Worm (Caenorhabditis elegans) whole organism, young adult: ENCODE results near the gene C54E10.10.

ENCODE experiments used
- B0035.1 ChIP-seq: sonication (generic microtip); optimal IDR thresholded peaks from 2 replicates; lab custom pipeline; 2016; ENCODE audit warnings: missing genetic modification characterization, mild to moderate bottlenecking, missing compliant biosample characterization, missing genotype, missing genetic modification reagents
- B0261.1 ChIP-seq: sonication (generic microtip); optimal IDR thresholded peaks from 2 replicates; lab custom pipeline; 2016; ENCODE audit warnings: mild to moderate bottlenecking, missing genetic modification characterization, moderate library complexity, missing compliant biosample characterization
- F22D6.2 ChIP-seq: sonication (generic microtip); optimal IDR thresholded peaks from 2 replicates; lab custom pipeline; 2016; ENCODE audit warnings: mild to moderate bottlenecking, missing genetic modification characterization, missing compliant biosample characterization
- F49E8.2 ChIP-seq: sonication (generic microtip); optimal IDR thresholded peaks from 3 replicates; lab custom pipeline; 2017; ENCODE audit warnings: missing genetic modification characterization, mild to moderate bottlenecking, missing compliant biosample characterization, antibody characterized with exemption, moderate library complexity; ENCODE audit not compliant: insufficient read depth
- F57C9.4 ChIP-seq: sonication (generic microtip); optimal IDR thresholded peaks from 2 replicates; lab custom pipeline; 2017; ENCODE audit warnings: mild to moderate bottlenecking, missing genetic modification characterization, missing compliant biosample characterization
- Y79H2A.3 ChIP-seq: fragments of 200-800 bp; sonication (Bioruptor generic); conservative IDR thresholded peaks from 2 replicates; pipeline ENCODE4 v1.3.6; 2022; ENCODE audit warnings: missing genetic modification reagents, missing genetic modification characterization, missing compliant biosample characterization
- Y95B8A.8 ChIP-seq: fragments of 200-800 bp; sonication (Bioruptor generic); IDR thresholded peaks from 2 replicates; pipeline ENCODE4 v1.3.6; 2022; ENCODE audit warnings: missing genetic modification reagents, missing genetic modification characterization, missing compliant biosample characterization
- ZK185.1 ChIP-seq: sonication (generic microtip); optimal IDR thresholded peaks from 2 replicates; lab custom pipeline; 2016; ENCODE audit warnings: mild to moderate bottlenecking, missing genetic modification characterization, missing compliant biosample characterization; ENCODE audit not compliant: poor library complexity, severe bottlenecking
- akir-1 ChIP-seq: fragments of 200-800 bp; sonication (Bioruptor generic); optimal IDR thresholded peaks from 2 replicates; lab custom pipeline; 2018; ENCODE audit warnings: mild to moderate bottlenecking, missing genetic modification characterization, moderate library complexity, missing compliant biosample characterization
- aptf-3 ChIP-seq: fragments of 200-800 bp; sonication (Bioruptor generic); IDR thresholded peaks from 2 replicates; pipeline ENCODE4 v1.3.6; 2022; ENCODE audit warnings: missing genetic modification characterization, missing compliant biosample characterization
- atf-7 ChIP-seq: sonication (generic microtip); optimal IDR thresholded peaks from 2 replicates; lab custom pipeline; 2017; ENCODE audit warnings: mild to moderate bottlenecking, missing genetic modification characterization, missing compliant biosample characterization
- athp-1 ChIP-seq: sonication (generic microtip); optimal IDR thresholded peaks from 2 replicates; lab custom pipeline; 2017; ENCODE audit warnings: mild to moderate bottlenecking, missing genetic modification characterization, missing compliant biosample characterization
- attf-3 ChIP-seq: fragments of 200-800 bp; sonication (Bioruptor generic); conservative IDR thresholded peaks from 2 replicates; pipeline ENCODE4 v1.3.6; 2022; ENCODE audit warnings: missing genetic modification reagents, missing genetic modification characterization, missing compliant biosample characterization
- ceh-100 ChIP-seq: fragments of 200-800 bp; sonication (Bioruptor generic); IDR thresholded peaks from 2 replicates; pipeline ENCODE4 v1.3.6; 2022; ENCODE audit warnings: missing genetic modification reagents, missing genetic modification characterization, missing compliant biosample characterization
- ceh-27 ChIP-seq: fragments of 200-800 bp; sonication (Bioruptor generic); optimal IDR thresholded peaks from 2 replicates; lab custom pipeline; 2018; ENCODE audit warnings: mild to moderate bottlenecking, missing genetic modification characterization, moderate library complexity, missing compliant biosample characterization
- egrh-3 ChIP-seq: fragments of 200-800 bp; sonication (Bioruptor generic); IDR thresholded peaks from 2 replicates; pipeline ENCODE4 v1.3.6; 2022; ENCODE audit warnings: missing genetic modification reagents, missing genetic modification characterization, missing compliant biosample characterization
- ekl-4 ChIP-seq: fragments of 200-800 bp; sonication (Bioruptor generic); IDR thresholded peaks from 2 replicates; pipeline ENCODE4 v1.3.6; 2022; ENCODE audit warnings: missing genetic modification reagents, missing genetic modification characterization, missing compliant biosample characterization
- gei-17 ChIP-seq: fragments of 200-800 bp; sonication (Bioruptor generic); optimal IDR thresholded peaks from 2 replicates; lab custom pipeline; 2018; ENCODE audit warnings: mild to moderate bottlenecking, missing genetic modification characterization, missing compliant biosample characterization
- hmg-20 ChIP-seq: fragments of 200-800 bp; sonication (Bioruptor generic); IDR thresholded peaks from 2 replicates; pipeline ENCODE4 v1.3.6; 2022; ENCODE audit warnings: missing genetic modification reagents, missing genetic modification characterization, missing compliant biosample characterization
- lin-40 ChIP-seq: sonication (generic microtip); optimal IDR thresholded peaks from 2 replicates; lab custom pipeline; 2016; ENCODE audit warnings: missing genetic modification characterization, mild to moderate bottlenecking, missing compliant biosample characterization, missing genotype, missing genetic modification reagents
- lin-54 ChIP-seq: fragments of 200-800 bp; sonication (Bioruptor generic); optimal IDR thresholded peaks from 2 replicates; lab custom pipeline; 2018; ENCODE audit warnings: mild to moderate bottlenecking, missing genetic modification characterization, missing compliant biosample characterization
- lsl-1 ChIP-seq: fragments of 200-800 bp; sonication (Bioruptor generic); optimal IDR thresholded peaks from 2 replicates; lab custom pipeline; 2018; ENCODE audit warnings: mild to moderate bottlenecking, missing genetic modification characterization, moderate library complexity, missing compliant biosample characterization
- madf-3 ChIP-seq: fragments of 200-800 bp; sonication (Bioruptor generic); IDR thresholded peaks from 2 replicates; pipeline ENCODE4 v1.3.6; 2022; ENCODE audit warnings: missing genetic modification reagents, missing genetic modification characterization, missing compliant biosample characterization
- mel-28 ChIP-seq: sonication (generic microtip); optimal IDR thresholded peaks from 2 replicates; lab custom pipeline; 2016; ENCODE audit warnings: borderline replicate concordance, mild to moderate bottlenecking, missing genetic modification characterization, missing compliant biosample characterization
- mxl-1 ChIP-seq: sonication (generic microtip); optimal IDR thresholded peaks from 2 replicates; lab custom pipeline; 2016; ENCODE audit warnings: missing genetic modification characterization, missing compliant biosample characterization
- nfya-1 ChIP-seq: sonication (generic microtip); optimal IDR thresholded peaks from 2 replicates; lab custom pipeline; 2017; ENCODE audit warnings: antibody characterized with exemption, missing compliant biosample characterization, missing genetic modification characterization, borderline replicate concordance; ENCODE audit not compliant: insufficient read depth
- nhr-120 ChIP-seq: fragments of 200-800 bp; sonication (Bioruptor generic); IDR thresholded peaks from 2 replicates; pipeline ENCODE4 v1.3.6; 2022; ENCODE audit warnings: missing genetic modification characterization, missing compliant biosample characterization
- nhr-179 ChIP-seq: sonication (generic microtip); optimal IDR thresholded peaks from 2 replicates; lab custom pipeline; 2016; ENCODE audit warnings: mild to moderate bottlenecking, missing genetic modification characterization, missing compliant biosample characterization
- nhr-27 ChIP-seq: fragments of 200-800 bp; sonication (Bioruptor generic); optimal IDR thresholded peaks from 2 replicates; lab custom pipeline; 2018; ENCODE audit warnings: mild to moderate bottlenecking, missing genetic modification characterization, moderate library complexity, missing compliant biosample characterization
- rpc-1 ChIP-seq, 2 experiments: fragments of 150-350 bp in 1 of 2; sonication (generic microtip) in 1 of 2; optimal IDR thresholded peaks; 2 replicates each; lab custom pipeline; 2014 to 2018; ENCODE audit warnings: missing biosample characterization in 1 of 2, missing genetic modification characterization in 1 of 2, missing genetic modification reagents in 1 of 2, missing genotype in 1 of 2
- sea-2 ChIP-seq: fragments of 200-800 bp; sonication (Bioruptor generic); IDR thresholded peaks from 2 replicates; pipeline ENCODE4 v1.3.6; 2022; ENCODE audit warnings: missing genetic modification characterization, missing compliant biosample characterization
- snpc-1.1 ChIP-seq: sonication (generic microtip); optimal IDR thresholded peaks from 2 replicates; lab custom pipeline; 2017; ENCODE audit warnings: missing genetic modification characterization, mild to moderate bottlenecking, missing compliant biosample characterization, antibody characterized with exemption, moderate library complexity, missing genotype, missing genetic modification reagents; ENCODE audit not compliant: insufficient read depth
- snpc-1.3 ChIP-seq: sonication (generic microtip); optimal IDR thresholded peaks from 2 replicates; lab custom pipeline; 2017; ENCODE audit warnings: missing genetic modification characterization, mild to moderate bottlenecking, missing compliant biosample characterization, antibody characterized with exemption, moderate library complexity, missing genotype, missing genetic modification reagents; ENCODE audit not compliant: insufficient read depth
- unc-62 ChIP-seq: fragments of 150-350 bp; optimal IDR thresholded peaks from 2 replicates; lab custom pipeline; 2014; ENCODE audit warnings: missing biosample characterization, missing genetic modification reagents, missing genetic modification characterization
- xnd-1 ChIP-seq: sonication (generic microtip); optimal IDR thresholded peaks from 2 replicates; lab custom pipeline; 2016; ENCODE audit warnings: missing genotype, missing genetic modification reagents, missing genetic modification characterization, missing compliant biosample characterization
- zfh-2 ChIP-seq: fragments of 200-800 bp; sonication (Bioruptor generic); conservative IDR thresholded peaks from 2 replicates; pipeline ENCODE4 v1.3.6; 2022; ENCODE audit warnings: missing genetic modification reagents, missing genetic modification characterization, missing compliant biosample characterization
- ztf-3 ChIP-seq: fragments of 200-800 bp; sonication (Bioruptor generic); optimal IDR thresholded peaks from 2 replicates; lab custom pipeline; 2018; ENCODE audit warnings: mild to moderate bottlenecking, missing genetic modification characterization, missing compliant biosample characterization

Gene C54E10.10

ce11 chrV:18771390-18771789 is 31.8 kb downstream of the C54E10.10 start, which contains the start of gene clec-256:
Gene clec-256 (plus strand): TSS chrV:18771690.
- TF ChIP-seq egrh-3 (GFP tag; lab: Robert Waterston, UW) (no peak), snpc-1.1 (tag; lab: Kevin White, UChicago) (no peak), F49E8.2 (tag; lab: Kevin White, UChicago) (no peak), B0261.1 (tag; lab: Kevin White, UChicago) (no peak), athp-1 (tag; lab: Kevin White, UChicago) (no peak), F57C9.4 (tag; lab: Kevin White, UChicago) (no peak), ceh-27 (GFP tag; lab: Kevin White, UChicago) (no peak), nfya-1 (tag; lab: Kevin White, UChicago) (no peak), nhr-179 (no peak), xnd-1 (tag; lab: Kevin White, UChicago) (no peak), unc-62 (GFP tag; lab: Kevin White, UChicago) (no peak), aptf-3 (GFP tag; lab: Robert Waterston, UW) (no peak), sea-2 (GFP tag; lab: Robert Waterston, UW) (no peak), F22D6.2 (tag; lab: Kevin White, UChicago) (no peak), ztf-3 (GFP tag; lab: Kevin White, UChicago) (no peak), akir-1 (GFP tag; lab: Kevin White, UChicago) (no peak), lin-40 (tag; lab: Kevin White, UChicago) (no peak), ZK185.1 (tag; lab: Kevin White, UChicago) (no peak), Y79H2A.3 (GFP tag; lab: Robert Waterston, UW) (no peak)

- TF ChIP-seq attf-3 (GFP tag; lab: Robert Waterston, UW) (no peak), ceh-100 (GFP tag; lab: Robert Waterston, UW) (no peak), B0261.1 (tag; lab: Kevin White, UChicago) (no peak), snpc-1.3 (no peak), B0035.1 (tag; lab: Kevin White, UChicago) (no peak), ekl-4 (GFP tag; lab: Robert Waterston, UW) (no peak), aptf-3 (GFP tag; lab: Robert Waterston, UW) (no peak), atf-7 (tag; lab: Kevin White, UChicago) (no peak), madf-3 (GFP tag; lab: Robert Waterston, UW) (no peak)
These were observed 32.5 kb downstream of the C54E10.10 start, which contains the start of gene clec-255 for ce11 chrV:18770623-18771022. Gene clec-255 (minus strand): TSS chrV:18770723.

ce11 chrV:18769902-18770301 is 33.3 kb downstream of the C54E10.10 start:
- TF ChIP-seq ZK185.1 (tag; lab: Kevin White, UChicago) (no peak), hmg-20 (GFP tag; lab: Robert Waterston, UW) (no peak), lsl-1 (GFP tag; lab: Kevin White, UChicago) (no peak), nhr-27 (no peak), Y95B8A.8 (GFP tag; lab: Robert Waterston, UW) (no peak), rpc-1 (optimal IDR thresholded peaks at IDR 0.05; lab: Kevin White, UChicago) (no peak), rpc-1 (tag; optimal IDR thresholded peaks at IDR 0.05; lab: Kevin White, UChicago) (no peak), nhr-120 (GFP tag; lab: Robert Waterston, UW) (no peak), gei-17 (GFP tag; lab: Kevin White, UChicago) (no peak), mxl-1 (tag; lab: Kevin White, UChicago) (no peak), zfh-2 (no peak), mel-28 (tag; lab: Kevin White, UChicago) (no peak), lin-54 (no peak), attf-3 (GFP tag; lab: Robert Waterston, UW) (no peak)
- TF ChIP-seq, all 124 proteins: peak for 0
